Worm (Caenorhabditis elegans): Measurements from ENCODE around the gene ribo-1.

ribo-1 gene

DNA sequence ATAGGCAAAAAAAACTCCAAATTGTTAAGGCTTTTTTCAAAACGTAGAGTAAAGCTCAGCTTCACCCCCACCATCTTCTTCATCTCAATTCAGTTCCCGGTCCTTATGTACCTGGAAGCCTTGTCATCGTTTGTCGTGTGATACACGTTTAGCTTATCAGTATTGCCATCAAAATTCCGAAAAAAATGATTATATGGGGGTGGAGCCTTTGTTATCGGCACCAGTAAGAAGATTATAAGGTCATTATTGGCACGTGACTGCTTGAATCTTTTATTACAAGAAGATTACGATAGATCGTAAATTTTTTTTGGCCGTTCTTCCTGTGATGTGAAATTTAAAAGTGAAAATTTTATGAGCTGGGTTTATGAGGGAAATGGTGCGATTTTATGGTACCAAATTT is 30.1 kb upstream of the ribo-1 start (continued):
- TF ChIP-seq mxl-1 (tag; optimal IDR thresholded peaks at IDR 0.05) (no peak), aptf-3 (GFP tag; IDR thresholded peaks at IDR 0.05) (no peak), attf-3 (GFP tag; conservative IDR thresholded peaks at IDR 0.05) (no peak), ets-4 (GFP tag; optimal IDR thresholded peaks at IDR 0.05) (peak; percentile 49), tbp1 (GFP tag; optimal IDR thresholded peaks at IDR 0.05) (peak; percentile 17), K11D2.4 (GFP tag; IDR thresholded peaks at IDR 0.05) (no peak), lin-40 (tag; optimal IDR thresholded peaks at IDR 0.05) (no peak), egl-18 (GFP tag; IDR thresholded peaks at IDR 0.05) (no peak), akir-1 (GFP tag; optimal IDR thresholded peaks at IDR 0.05) (no peak), dox-1 (GFP tag; IDR thresholded peaks at IDR 0.05) (no peak), F55B11.4 (tag; optimal IDR thresholded peaks at IDR 0.05; ENCODE audit: borderline replicate concordance, insufficient read depth) (no peak), F57A8.1 (GFP tag; optimal IDR thresholded peaks at IDR 0.05) (no peak), unc-130 (GFP tag; optimal IDR thresholded peaks at IDR 0.05) (no peak), sea-2 (GFP tag; IDR thresholded peaks at IDR 0.05) (no peak), lin-26 (GFP tag; IDR thresholded peaks at IDR 0.05) (no peak), F52B5.7 (tag; optimal IDR thresholded peaks at IDR 0.05) (no peak), lin-35 (GFP tag; optimal IDR thresholded peaks at IDR 0.05) (no peak), madf-8 (GFP tag; conservative IDR thresholded peaks at IDR 0.05) (no peak), rec-8 (tag; optimal IDR thresholded peaks at IDR 0.05) (no peak), repo-1 (tag; optimal IDR thresholded peaks at IDR 0.05) (no peak), snpc-3.4 (tag; optimal IDR thresholded peaks at IDR 0.05) (no peak), B0336.3 (GFP tag; IDR thresholded peaks at IDR 0.05) (no peak), nfya-2 (GFP tag; IDR thresholded peaks at IDR 0.05) (no peak), ceh-91 (GFP tag; IDR thresholded peaks at IDR 0.05) (no peak), F37B4.10 (GFP tag; IDR thresholded peaks at IDR 0.05) (no peak), nfyb-1 (GFP tag; IDR thresholded peaks at IDR 0.05) (0 out of 2 replicates have a peak, but pooled peaks have one; percentile 47), ceh-79 (tag; optimal IDR thresholded peaks at IDR 0.05) (no peak), F23B12.7 (tag; optimal IDR thresholded peaks at IDR 0.05; ENCODE audit: insufficient read depth) (no peak), cebp-1 (GFP tag; IDR thresholded peaks at IDR 0.05) (no peak), cebp-1 (tag; optimal IDR thresholded peaks at IDR 0.05) (peak; percentile 27), ceh-27 (GFP tag; optimal IDR thresholded peaks at IDR 0.05) (no peak), snpc-1.3 (tag; optimal IDR thresholded peaks at IDR 0.05; ENCODE audit: insufficient read depth) (no peak), nfya-1 (tag; optimal IDR thresholded peaks at IDR 0.05; ENCODE audit: borderline replicate concordance, insufficient read depth) (no peak)

DNA sequence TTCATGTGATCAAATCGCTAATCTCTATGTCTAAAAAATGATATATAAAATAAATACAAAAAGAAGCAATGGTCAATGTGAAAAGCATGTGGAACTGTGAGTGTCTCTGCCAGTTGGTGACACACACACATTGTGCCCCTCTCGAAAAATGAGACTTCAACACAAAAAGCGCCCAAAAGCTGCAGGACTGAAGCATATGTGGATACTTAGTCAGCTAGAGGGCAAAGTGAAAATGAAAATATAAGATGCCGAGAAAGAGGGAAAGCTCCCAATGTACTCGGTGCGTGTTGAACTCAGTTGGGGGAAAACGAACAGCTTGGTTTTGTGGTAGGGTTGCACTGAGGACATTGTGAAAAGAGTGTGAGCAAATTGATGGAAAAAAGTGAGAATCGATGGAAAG is 29.3 kb upstream of the ribo-1 start:
- 0 out of 2 replicates have a peak, but pooled peaks have one; percentile 21 for TF ChIP-seq C06A6.2 (GFP tag; conservative IDR thresholded peaks at IDR 0.05)
- no peak for TF ChIP-seq D2030.7 (GFP tag; IDR thresholded peaks at IDR 0.05)
- TF ChIP-seq nhr-80 (tag; optimal IDR thresholded peaks at IDR 0.05) = no peak
- TF ChIP-seq K12H6.12 (tag; optimal IDR thresholded peaks at IDR 0.05) = peak; percentile 55
- TF ChIP-seq hmg-1.2 (GFP tag; IDR thresholded peaks at IDR 0.05) = peak; percentile 22; the same call in 1 of the 2 replicates
- TF ChIP-seq ceh-27 (GFP tag; optimal IDR thresholded peaks at IDR 0.05) = peak; percentile 36
- TF ChIP-seq dpl-1 (GFP tag; optimal IDR thresholded peaks at IDR 0.05) = no peak
- TF ChIP-seq sea-2 (GFP tag; IDR thresholded peaks at IDR 0.05) = no peak
- peak; percentile 50; the same call in 1 of the 2 replicates for TF ChIP-seq zfh-2 (GFP tag; conservative IDR thresholded peaks at IDR 0.05)
- peak; percentile 23 for TF ChIP-seq lin-40 (tag; optimal IDR thresholded peaks at IDR 0.05)
- peak; percentile 18 for TF ChIP-seq somi-1 (GFP tag; optimal IDR thresholded peaks at IDR 0.05)
- TF ChIP-seq Y79H2A.3 (GFP tag; conservative IDR thresholded peaks at IDR 0.05) = no peak
- peak; percentile 28 for TF ChIP-seq attf-5 (GFP tag; optimal IDR thresholded peaks at IDR 0.05)
- no peak for TF ChIP-seq cebp-1 (GFP tag; IDR thresholded peaks at IDR 0.05)
- peak; percentile 55 for TF ChIP-seq cebp-1 (tag; optimal IDR thresholded peaks at IDR 0.05)
- TF ChIP-seq nhr-27 (tag; optimal IDR thresholded peaks at IDR 0.05) = no peak
- no peak for TF ChIP-seq hlh-12 (tag; optimal IDR thresholded peaks at IDR 0.05)
- TF ChIP-seq K11D2.4 (GFP tag; IDR thresholded peaks at IDR 0.05) = peak; percentile 60; the same call in 1 of the 2 replicates
